Fruit fly (Drosophila melanogaster) whole organism, embryonic: ENCODE results near the gene CG11370.

Source experiments
- CG10147 ChIP-seq: fragments of 200-800 bp; sonication (Bioruptor generic); optimal IDR thresholded peaks from 2 replicates; lab custom pipeline; 2019; ENCODE audit warnings: missing biosample characterization, mild to moderate bottlenecking, missing genetic modification characterization, moderate library complexity
- CG10366 ChIP-seq: fragments of 200-800 bp; sonication (Bioruptor generic); IDR thresholded peaks from 2 replicates; pipeline ENCODE4 v1.3.6; 2022; ENCODE audit warnings: missing biosample characterization, missing genetic modification characterization
- CG10462 ChIP-seq: fragments of 200-800 bp; sonication (Bioruptor generic); optimal IDR thresholded peaks from 2 replicates; lab custom pipeline; 2016; ENCODE audit warnings: missing biosample characterization, missing genetic modification characterization
- CG11560 ChIP-seq: fragments of 200-800 bp; sonication (Bioruptor generic); IDR thresholded peaks from 3 replicates; pipeline ENCODE4 v1.3.6; 2022; ENCODE audit warnings: missing biosample characterization, missing genetic modification characterization
- CG12071 ChIP-seq: fragments of 200-800 bp; sonication (Bioruptor generic); optimal IDR thresholded peaks from 3 replicates; lab custom pipeline; 2018; ENCODE audit warnings: missing biosample characterization, mild to moderate bottlenecking, missing genetic modification characterization
- CG14050 ChIP-seq: fragments of 200-800 bp; sonication (Bioruptor generic); IDR thresholded peaks from 3 replicates; pipeline ENCODE4 v1.3.6; 2022; ENCODE audit warnings: missing biosample characterization, missing genetic modification characterization
- CG14860 ChIP-seq: fragments of 200-800 bp; sonication (Bioruptor generic); IDR thresholded peaks from 3 replicates; pipeline ENCODE4 v1.3.6; 2022; ENCODE audit warnings: missing biosample characterization, missing genetic modification characterization; ENCODE audit not compliant: partially characterized antibody
- CG14965 ChIP-seq: fragments of 200-800 bp; sonication (Bioruptor generic); optimal IDR thresholded peaks from 2 replicates; lab custom pipeline; 2016; ENCODE audit warnings: missing biosample characterization, missing genetic modification characterization, borderline replicate concordance
- CG16813 ChIP-seq: fragments of 200-800 bp; sonication (Bioruptor generic); IDR thresholded peaks from 3 replicates; pipeline ENCODE4 v1.3.6; 2022; ENCODE audit warnings: missing biosample characterization, missing genetic modification characterization; ENCODE audit not compliant: partially characterized antibody
- CG17829 ChIP-seq: fragments of 200-800 bp; optimal IDR thresholded peaks from 2 replicates; lab custom pipeline; 2019; ENCODE audit warnings: missing biosample characterization, mild to moderate bottlenecking, missing genetic modification characterization, moderate library complexity
- CG3838 ChIP-seq: fragments of 200-800 bp; sonication (Bioruptor generic); optimal IDR thresholded peaks from 3 replicates; lab custom pipeline; 2016; ENCODE audit warnings: missing biosample characterization, missing genetic modification characterization
- CG4707 ChIP-seq: fragments of 200-800 bp; sonication (Bioruptor generic); optimal IDR thresholded peaks from 2 replicates; lab custom pipeline; 2018; ENCODE audit warnings: missing biosample characterization, mild to moderate bottlenecking, missing genetic modification characterization, moderate library complexity
- CG5245 ChIP-seq: fragments of 200-800 bp; sonication (Bioruptor generic); optimal IDR thresholded peaks from 3 replicates; lab custom pipeline; 2016; ENCODE audit warnings: missing biosample characterization, missing genetic modification characterization
- CG6254 ChIP-seq: fragments of 200-800 bp; sonication (Bioruptor generic); optimal IDR thresholded peaks from 3 replicates; lab custom pipeline; 2017; ENCODE audit warnings: mild to moderate bottlenecking, missing biosample characterization, missing genetic modification reagents, missing genetic modification characterization
- CG6272 ChIP-seq: fragments of 200-800 bp; sonication (Bioruptor generic); IDR thresholded peaks from 2 replicates; pipeline ENCODE4 v1.3.6; 2022; ENCODE audit warnings: missing biosample characterization, missing genetic modification characterization
- CG7928 ChIP-seq: fragments of 200-800 bp; sonication (Bioruptor generic); optimal IDR thresholded peaks from 2 replicates; lab custom pipeline; 2017; ENCODE audit warnings: missing biosample characterization, mild to moderate bottlenecking, missing genetic modification characterization
- CoRest ChIP-seq: fragments of 200-800 bp; sonication (Bioruptor generic); optimal IDR thresholded peaks from 3 replicates; lab custom pipeline; 2018; ENCODE audit warnings: missing biosample characterization, mild to moderate bottlenecking, missing genetic modification characterization, moderate library complexity
- D19B ChIP-seq: fragments of 200-800 bp; sonication (Bioruptor generic); optimal IDR thresholded peaks from 2 replicates; lab custom pipeline; 2017; ENCODE audit warnings: missing biosample characterization, mild to moderate bottlenecking, missing genetic modification characterization
- Drgx ChIP-seq: fragments of 200-800 bp; sonication (Bioruptor generic); IDR thresholded peaks from 2 replicates; pipeline ENCODE4 v1.3.6; 2022; ENCODE audit warnings: missing biosample characterization, missing genetic modification characterization
- H2.0 ChIP-seq: fragments of 200-800 bp; sonication (Bioruptor generic); IDR thresholded peaks from 2 replicates; pipeline ENCODE4 v1.3.6; 2022; ENCODE audit warnings: missing biosample characterization, missing genetic modification characterization
- HHEX ChIP-seq: fragments of 200-800 bp; sonication (Bioruptor generic); optimal IDR thresholded peaks from 3 replicates; lab custom pipeline; 2017; ENCODE audit warnings: missing biosample characterization, mild to moderate bottlenecking, missing genetic modification characterization, missing genetic modification reagents
- Lim3 ChIP-seq: fragments of 200-800 bp; sonication (Bioruptor generic); IDR thresholded peaks from 2 replicates; pipeline ENCODE4 v1.3.6; 2022; ENCODE audit warnings: missing biosample characterization, missing genetic modification characterization
- Max ChIP-seq: fragments of 200-800 bp; sonication (Bioruptor generic); optimal IDR thresholded peaks from 2 replicates; lab custom pipeline; 2016; ENCODE audit warnings: missing biosample characterization, mild to moderate bottlenecking, missing genetic modification characterization
- NC2β ChIP-seq: fragments of 200-800 bp; sonication (Bioruptor generic); optimal IDR thresholded peaks from 2 replicates; lab custom pipeline; 2016; ENCODE audit warnings: missing biosample characterization, missing genetic modification characterization
- Opbp ChIP-seq: fragments of 200-800 bp; sonication (Bioruptor generic); IDR thresholded peaks from 3 replicates; pipeline ENCODE4 v1.3.6; 2022; ENCODE audit warnings: missing biosample characterization, missing genetic modification characterization; ENCODE audit not compliant: partially characterized antibody
- Rfx ChIP-seq: fragments of 200-800 bp; sonication (Bioruptor generic); IDR thresholded peaks from 2 replicates; pipeline ENCODE4 v1.3.6; 2022; ENCODE audit warnings: missing biosample characterization, missing genetic modification characterization
- Sox100B ChIP-seq: fragments of 200-800 bp; sonication (Bioruptor generic); optimal IDR thresholded peaks from 3 replicates; lab custom pipeline; 2018; ENCODE audit warnings: missing biosample characterization, mild to moderate bottlenecking, missing genetic modification characterization
- bbx ChIP-seq: fragments of 200-800 bp; sonication (Bioruptor generic); IDR thresholded peaks from 2 replicates; pipeline ENCODE4 v1.3.6; 2022; ENCODE audit warnings: missing biosample characterization, missing genetic modification characterization; ENCODE audit not compliant: partially characterized antibody
- bigmax ChIP-seq: fragments of 200-800 bp; sonication (Bioruptor generic); optimal IDR thresholded peaks from 2 replicates; lab custom pipeline; 2018; ENCODE audit warnings: missing biosample characterization, mild to moderate bottlenecking, missing genetic modification characterization
- crol ChIP-seq: fragments of 200-800 bp; sonication (Bioruptor generic); IDR thresholded peaks from 2 replicates; pipeline ENCODE4 v1.3.6; 2022; ENCODE audit warnings: missing biosample characterization, missing genetic modification characterization
- dati ChIP-seq: fragments of 200-800 bp; sonication (Bioruptor generic); IDR thresholded peaks from 2 replicates; pipeline ENCODE4 v1.3.6; 2022; ENCODE audit warnings: missing biosample characterization, missing genetic modification characterization
- fu2 ChIP-seq: fragments of 200-800 bp; sonication (Bioruptor generic); optimal IDR thresholded peaks from 2 replicates; lab custom pipeline; 2016; ENCODE audit warnings: missing biosample characterization, missing genetic modification characterization
- insv ChIP-seq, 2 experiments: fragments of 200-800 bp; sonication (Bioruptor generic); optimal IDR thresholded peaks; 3 replicates each; lab custom pipeline; 2016 to 2018; ENCODE audit warnings: missing biosample characterization in 2 of 2, missing genetic modification characterization in 2 of 2
- jing ChIP-seq: fragments of 200-800 bp; sonication (Bioruptor generic); optimal IDR thresholded peaks from 2 replicates; lab custom pipeline; 2018; ENCODE audit warnings: missing biosample characterization, mild to moderate bottlenecking, missing genetic modification characterization
- kah ChIP-seq: fragments of 200-800 bp; sonication (Bioruptor generic); optimal IDR thresholded peaks from 2 replicates; lab custom pipeline; 2018; ENCODE audit warnings: missing biosample characterization, mild to moderate bottlenecking, missing genetic modification characterization
- knrl ChIP-seq: fragments of 200-800 bp; sonication (Bioruptor generic); IDR thresholded peaks from 3 replicates; pipeline ENCODE4 v1.3.6; 2022; ENCODE audit warnings: missing biosample characterization, missing genetic modification characterization; ENCODE audit not compliant: partially characterized antibody
- luna ChIP-seq: fragments of 200-800 bp; sonication (Bioruptor generic); optimal IDR thresholded peaks from 2 replicates; lab custom pipeline; 2016; ENCODE audit warnings: missing biosample characterization, missing genetic modification characterization
- mam ChIP-seq: fragments of 200-800 bp; sonication (Bioruptor generic); optimal IDR thresholded peaks from 3 replicates; lab custom pipeline; 2016; ENCODE audit warnings: missing biosample characterization, missing genetic modification characterization
- phol ChIP-seq: fragments of 200-800 bp; sonication (Bioruptor generic); optimal IDR thresholded peaks from 3 replicates; lab custom pipeline; 2018; ENCODE audit warnings: missing biosample characterization, mild to moderate bottlenecking, missing genetic modification characterization, moderate library complexity
- ro ChIP-seq: fragments of 200-800 bp; sonication (Bioruptor generic); IDR thresholded peaks from 2 replicates; pipeline ENCODE4 v1.3.6; 2022; ENCODE audit warnings: missing biosample characterization, missing genetic modification characterization
- scrt ChIP-seq: fragments of 200-800 bp; sonication (Bioruptor generic); optimal IDR thresholded peaks from 2 replicates; lab custom pipeline; 2018; ENCODE audit warnings: missing biosample characterization, mild to moderate bottlenecking, missing genetic modification characterization, moderate library complexity
- sna ChIP-seq: fragments of 200-800 bp; sonication (Bioruptor generic); IDR thresholded peaks from 2 replicates; pipeline ENCODE4 v1.3.6; 2022; ENCODE audit warnings: missing biosample characterization, missing genetic modification characterization; ENCODE audit not compliant: partially characterized antibody
- stwl ChIP-seq: fragments of 200-800 bp; sonication (Bioruptor generic); optimal IDR thresholded peaks from 3 replicates; lab custom pipeline; 2018; ENCODE audit warnings: missing biosample characterization, mild to moderate bottlenecking, missing genetic modification characterization, moderate library complexity
- tap ChIP-seq: fragments of 200-800 bp; optimal IDR thresholded peaks from 3 replicates; lab custom pipeline; 2019; ENCODE audit warnings: missing biosample characterization, mild to moderate bottlenecking, missing genetic modification characterization, moderate library complexity
- tio ChIP-seq: fragments of 200-800 bp; sonication (Bioruptor generic); optimal IDR thresholded peaks from 2 replicates; lab custom pipeline; 2017; ENCODE audit warnings: missing biosample characterization, missing genetic modification characterization, inconsistent platforms
- wor ChIP-seq: fragments of 200-800 bp; sonication (Bioruptor generic); IDR thresholded peaks from 2 replicates; pipeline ENCODE4 v1.3.6; 2022; ENCODE audit warnings: missing biosample characterization, missing genetic modification characterization
- zen2 ChIP-seq: fragments of 200-800 bp; sonication (Bioruptor generic); IDR thresholded peaks from 3 replicates; pipeline ENCODE4 v1.3.6; 2022; ENCODE audit warnings: missing biosample characterization, missing genetic modification characterization; ENCODE audit not compliant: partially characterized antibody
- zfh2 ChIP-seq: fragments of 200-800 bp; sonication (Bioruptor generic); optimal IDR thresholded peaks from 2 replicates; lab custom pipeline; 2016; ENCODE audit warnings: missing biosample characterization, missing genetic modification characterization

The CG11370 gene

dm6 chr3L:22741389-22742120, 29.6 kb downstream of the CG11370 start, which contains the start of gene CG7369 (continued):
- TF ChIP-seq tap (peak; percentile 24), scrt (GFP tag; lab: Kevin White, UChicago) (peak; percentile 53), CG11560 (tag; lab: Robert Waterston, UW) (no peak; the same call in 1 of the 3 replicates), CG4707 (no peak), Drgx (peak; percentile 69), tio (GFP tag; lab: Kevin White, UChicago) (peak; percentile 90), fu2 (peak; percentile 77)
- TF ChIP-seq, all 482 proteins: peak for 410

dm6 chr3L:22742121-22742531, 30.2 kb downstream of the CG11370 start:
- TF ChIP-seq CG14860 (GFP tag; lab: Robert Waterston, UW) (0 out of 3 replicates have a peak, but pooled peaks have one; percentile 17), CG12071 (GFP tag; lab: Kevin White, UChicago) (no peak), Rfx (GFP tag; lab: Robert Waterston, UW) (no peak), CG10462 (GFP tag; lab: Kevin White, UChicago) (no peak), CG17829 (tag; lab: Kevin White, UChicago) (no peak), CG10366 (GFP tag; lab: Robert Waterston, UW) (no peak), ro (GFP tag; lab: Robert Waterston, UW) (no peak), HHEX (no peak), H2.0 (GFP tag; lab: Robert Waterston, UW) (no peak), kah (GFP tag; lab: Kevin White, UChicago) (no peak), CG5245 (no peak), wor (GFP tag; lab: Robert Waterston, UW) (no peak), CG6272 (no peak), bbx (GFP tag; lab: Robert Waterston, UW) (0 out of 2 replicates have a peak, but pooled peaks have one; percentile 6), CG10147 (GFP tag; lab: Kevin White, UChicago) (no peak), NC2β (no peak), Max (GFP tag; lab: Kevin White, UChicago) (no peak), dati (GFP tag; lab: Robert Waterston, UW) (no peak), phol (tag; lab: Kevin White, UChicago) (no peak), CG7928 (GFP tag; lab: Kevin White, UChicago) (no peak), zen2 (GFP tag; lab: Robert Waterston, UW) (no peak), crol (GFP tag; lab: Robert Waterston, UW) (peak; percentile 44; the same call in 1 of the 2 replicates), mam (GFP tag; lab: Kevin White, UChicago) (no peak), CG3838 (GFP tag; lab: Kevin White, UChicago) (no peak), zfh2 (no peak), sna (GFP tag; lab: Robert Waterston, UW) (no peak), jing (GFP tag; lab: Kevin White, UChicago) (no peak), CG16813 (GFP tag; lab: Robert Waterston, UW) (no peak), CG14965 (GFP tag; lab: Kevin White, UChicago) (no peak), Opbp (GFP tag; lab: Robert Waterston, UW) (0 out of 3 replicates have a peak, but pooled peaks have one; percentile 29), CG14050 (no peak), CoRest (tag; lab: Kevin White, UChicago) (no peak), stwl (tag; lab: Kevin White, UChicago) (no peak), luna (GFP tag; lab: Kevin White, UChicago) (no peak), fu2 (no peak), Lim3 (GFP tag; lab: Robert Waterston, UW) (no peak), bigmax (GFP tag; lab: Kevin White, UChicago) (no peak), Sox100B (no peak), CG6254 (GFP tag; lab: Kevin White, UChicago) (no peak), insv (GFP tag; optimal IDR thresholded peaks at IDR 0.05; lab: Kevin White, UChicago) (peak in 1 of 2 experiments; percentile 57), D19B (GFP tag; lab: Kevin White, UChicago) (no peak), knrl (no peak)
